Worm (Caenorhabditis elegans) whole organism, L3 larva: ENCODE measurements around the gene pfkb-1.2.

Experiments
- ceh-9 ChIP-seq: sonication (generic microtip); optimal IDR thresholded peaks from 2 replicates; lab custom pipeline; 2018; ENCODE audit warnings: missing biosample characterization, missing genetic modification characterization
- elt-3 ChIP-seq, 3 experiments: fragments of 150-350 bp in 1 of 3; sonication (generic microtip) in 2 of 3; optimal IDR thresholded peaks; 2 replicates in 2 of 3; 4 replicates in 1 of 3; lab custom pipeline; 2014 to 2017; ENCODE audit warnings: missing biosample characterization in 3 of 3, missing genetic modification characterization in 3 of 3
- fkh-10 ChIP-seq: sonication (generic microtip); optimal IDR thresholded peaks from 2 replicates; lab custom pipeline; 2017; ENCODE audit warnings: missing biosample characterization, missing genetic modification reagents, missing genetic modification characterization
- jun-1 ChIP-seq: fragments of 150-350 bp; optimal IDR thresholded peaks from 2 replicates; lab custom pipeline; 2014; ENCODE audit warnings: missing biosample characterization, missing genetic modification reagents, missing genetic modification characterization
- nhr-11 ChIP-seq: fragments of 150-350 bp; optimal IDR thresholded peaks from 2 replicates; lab custom pipeline; 2014; ENCODE audit warnings: missing biosample characterization, missing genetic modification characterization
- ztf-11 ChIP-seq: fragments of 150-350 bp; optimal IDR thresholded peaks from 2 replicates; lab custom pipeline; 2014; ENCODE audit warnings: missing biosample characterization, missing genetic modification characterization

- TF ChIP-seq ztf-11 (tag; lab: Kevin White, UChicago), result no peak
- TF ChIP-seq ceh-9, result no peak
- no peak for TF ChIP-seq jun-1 (tag; lab: Kevin White, UChicago)
- no peak for TF ChIP-seq nhr-11 (tag; lab: Kevin White, UChicago)
- TF ChIP-seq fkh-10 (GFP tag; lab: Kevin White, UChicago), result no peak
- TF ChIP-seq elt-3 (tag; optimal IDR thresholded peaks at IDR 0.05; lab: Kevin White, UChicago), result no peak
Observed at ce11 chrIV:5934046-5934445, 7.7 kb upstream of the pfkb-1.2 start, which contains the start of gene H32C10.1.
